Fruit fly (Drosophila melanogaster) whole organism, larva: Measurements from ENCODE around the gene Smn.

ENCODE experiments used
- noc ChIP-seq: fragments of 200-800 bp; sonication (Bioruptor generic); optimal IDR thresholded peaks from 3 replicates; lab custom pipeline; 2019; ENCODE audit warnings: missing biosample characterization, mild to moderate bottlenecking, missing genetic modification characterization, moderate library complexity

Gene Smn

dm6 chr3L:16580049-16580448, 1.3 kb downstream of the Smn start, which contains the start of gene nxf2:
Gene nxf2, minus strand, starts transcription at chr3L:16580306.
- TF ChIP-seq noc (tag; lab: Kevin White, UChicago) = no peak

- TF ChIP-seq noc (tag; lab: Kevin White, UChicago) = peak; percentile 36
These were observed 6.9 kb downstream of the Smn start, which contains the start of gene mbf1 for dm6 chr3L:16574307-16574946. Gene mbf1, plus strand, starts transcription at chr3L:16574436.

DNA sequence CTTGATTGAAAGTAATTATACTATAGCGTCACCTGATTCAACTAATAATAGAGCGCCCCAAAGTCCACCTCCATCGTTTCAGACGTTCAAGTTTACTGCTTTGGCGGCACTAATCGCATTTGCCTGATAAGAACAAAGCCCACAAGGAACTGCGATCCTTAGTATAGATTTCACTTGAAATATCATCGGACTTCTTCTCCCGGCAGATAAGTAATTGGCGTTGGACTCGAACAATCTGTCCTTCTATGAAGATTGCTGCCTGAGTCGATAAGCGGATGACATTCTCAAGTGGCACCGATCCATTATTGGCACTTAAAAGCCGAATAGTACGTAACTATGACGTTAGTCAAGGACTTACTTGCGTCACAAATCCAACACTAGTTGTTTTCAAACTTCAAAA, 8.1 kb downstream of the Smn start, which contains the start of gene Mipp1:
Mipp1 (minus strand) TSS at position 101 of the 400 bp plus-strand sequence.
- TF ChIP-seq noc (tag; lab: Kevin White, UChicago) = peak; percentile 19

- no peak for TF ChIP-seq noc (tag; lab: Kevin White, UChicago)
These were observed 9.1 kb downstream of the Smn start for dm6 chr3L:16572208-16572607.

- no peak for TF ChIP-seq noc (tag; lab: Kevin White, UChicago)
These were observed 9.6 kb downstream of the Smn start for dm6 chr3L:16571739-16572063.

DNA sequence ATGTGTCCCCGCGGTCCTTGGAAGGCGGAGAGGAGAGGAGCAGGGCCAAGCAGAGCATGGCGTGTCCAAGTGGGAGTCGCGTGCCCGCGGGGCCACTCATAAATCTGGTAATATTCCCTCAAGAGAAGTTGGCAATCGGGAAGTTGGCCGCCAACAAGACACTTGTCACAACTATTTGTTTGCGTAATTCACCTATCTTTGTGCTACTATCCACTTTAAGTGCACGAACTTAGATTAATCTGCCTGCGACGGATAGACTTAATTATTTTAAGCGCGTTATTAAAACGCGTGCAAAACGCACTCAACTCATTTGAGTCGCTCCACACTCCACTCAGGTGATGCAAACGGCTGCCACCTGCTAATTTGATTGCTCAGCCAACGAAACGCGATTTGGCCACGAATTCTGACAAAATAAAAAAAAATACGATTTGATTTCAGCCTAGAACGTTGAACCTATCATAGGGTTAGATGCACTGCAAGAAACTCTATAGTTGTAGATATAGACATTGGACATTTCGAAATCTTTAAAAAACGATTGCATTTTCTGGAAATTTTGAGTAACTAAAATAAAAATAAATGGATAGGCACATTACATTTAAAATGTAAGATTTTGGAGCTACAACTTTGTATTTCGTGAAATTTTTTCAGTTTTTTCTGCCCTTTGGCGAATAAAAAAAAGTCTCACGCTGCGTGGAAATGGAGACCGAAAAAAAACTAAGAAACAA, 10.2 kb downstream of the Smn start:
- no peak for TF ChIP-seq noc (tag; lab: Kevin White, UChicago)

- no peak for TF ChIP-seq noc (tag; lab: Kevin White, UChicago)
These were observed 11.9 kb downstream of the Smn start for dm6 chr3L:16569456-16569855.

DNA sequence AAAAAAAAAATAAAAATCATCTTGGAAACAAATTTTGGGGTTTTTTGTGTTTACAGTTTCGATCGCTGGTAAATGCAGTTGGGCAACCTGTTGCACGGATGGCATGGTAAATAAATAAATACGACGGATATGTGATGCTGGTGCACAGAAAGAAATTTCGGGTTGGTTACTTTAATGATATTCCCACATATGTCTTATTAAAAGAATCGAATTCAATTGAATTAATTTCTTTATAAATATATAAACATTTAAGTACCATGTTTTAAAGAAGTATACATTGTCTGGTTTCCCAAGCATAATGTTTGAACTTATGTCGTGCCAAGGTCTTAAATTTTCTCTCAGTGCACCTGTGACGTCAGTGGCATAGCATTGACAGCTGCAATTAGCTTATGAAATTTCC, 13.9 kb downstream of the Smn start:
- TF ChIP-seq noc (tag; lab: Kevin White, UChicago) = no peak

DNA sequence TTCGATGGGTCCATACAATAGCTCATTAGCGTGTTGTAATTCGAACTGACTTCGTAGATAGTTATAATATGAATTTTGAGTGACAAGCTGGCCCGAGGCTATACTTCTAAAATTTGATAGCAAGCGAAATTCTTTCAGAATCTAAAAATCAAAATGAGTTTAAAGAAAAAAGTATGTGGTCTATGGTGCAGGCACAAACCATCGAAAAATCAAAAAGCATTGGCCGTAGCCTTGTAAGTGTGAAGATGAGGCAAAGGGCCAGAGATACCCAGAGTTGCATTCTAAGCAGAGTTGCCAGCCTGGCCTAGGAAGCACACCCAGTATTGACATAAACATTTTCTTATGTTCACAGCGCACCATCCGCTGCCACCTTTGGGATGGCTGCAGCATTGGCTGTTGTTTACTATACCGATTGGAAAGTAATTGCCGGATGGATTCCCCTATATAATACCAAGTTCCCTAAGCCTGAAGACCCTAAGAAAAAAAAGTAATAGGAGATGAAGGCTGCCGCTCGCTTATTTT, 14.6 kb downstream of the Smn start, which contains the start of gene UQCR-6.4L:
UQCR-6.4L (plus strand) TSS at position 51 of the 522 bp plus-strand sequence.
- no peak for TF ChIP-seq noc (tag; lab: Kevin White, UChicago)

DNA sequence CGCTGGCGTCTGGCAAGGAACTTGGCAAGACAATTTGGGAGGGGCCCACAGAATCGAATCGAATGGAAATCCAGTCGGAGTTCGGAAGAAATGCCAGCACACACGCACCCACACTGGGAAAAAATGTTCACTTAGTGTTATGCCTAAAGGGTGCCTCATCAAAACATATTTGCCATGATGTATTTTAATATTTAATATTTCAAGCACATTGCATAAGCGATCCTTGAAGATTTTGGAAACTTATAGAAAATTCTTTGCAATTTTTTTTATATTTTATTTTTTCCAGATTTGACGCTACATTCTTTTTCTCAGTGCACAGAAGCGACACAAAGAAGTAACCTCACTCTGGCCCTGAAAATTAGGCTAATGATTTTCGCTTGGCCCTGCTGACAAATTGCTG, 15.3 kb downstream of the Smn start:
- no peak for TF ChIP-seq noc (tag; lab: Kevin White, UChicago)

- no peak for TF ChIP-seq noc (tag; lab: Kevin White, UChicago)
These were observed 18.0 kb downstream of the Smn start for dm6 chr3L:16563361-16563760.

- no peak for TF ChIP-seq noc (tag; lab: Kevin White, UChicago)
These were observed 24.8 kb downstream of the Smn start, which contains the start of gene CG4229 for dm6 chr3L:16556523-16556922. Gene CG4229, plus strand, starts transcription at chr3L:16556823.

- TF ChIP-seq noc (tag; lab: Kevin White, UChicago) = no peak
These were observed 35.2 kb downstream of the Smn start for dm6 chr3L:16546159-16546558.

DNA sequence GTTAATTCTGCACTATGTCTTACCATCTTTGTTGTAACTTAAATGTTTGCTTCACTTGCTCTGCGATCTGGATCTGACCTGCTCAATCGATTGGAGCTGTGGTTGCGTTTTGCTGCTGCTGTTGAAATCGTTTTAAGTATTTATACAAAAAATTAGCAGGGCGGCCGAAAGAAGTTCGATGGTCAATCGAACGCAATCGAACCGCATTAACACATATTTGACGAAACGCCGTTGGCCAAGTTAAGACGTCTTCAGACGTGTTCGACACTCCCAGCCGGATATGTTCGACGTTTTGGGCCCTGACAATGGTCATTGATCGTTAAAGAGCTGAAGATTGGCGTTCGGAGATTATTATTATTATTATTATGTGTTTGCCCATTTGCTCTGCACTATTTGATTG, 35.8 kb downstream of the Smn start, which contains the start of gene CG13033:
CG13033 (minus strand) TSS at position 118 of the 400 bp plus-strand sequence.
- no peak for TF ChIP-seq noc (tag; lab: Kevin White, UChicago)

DNA sequence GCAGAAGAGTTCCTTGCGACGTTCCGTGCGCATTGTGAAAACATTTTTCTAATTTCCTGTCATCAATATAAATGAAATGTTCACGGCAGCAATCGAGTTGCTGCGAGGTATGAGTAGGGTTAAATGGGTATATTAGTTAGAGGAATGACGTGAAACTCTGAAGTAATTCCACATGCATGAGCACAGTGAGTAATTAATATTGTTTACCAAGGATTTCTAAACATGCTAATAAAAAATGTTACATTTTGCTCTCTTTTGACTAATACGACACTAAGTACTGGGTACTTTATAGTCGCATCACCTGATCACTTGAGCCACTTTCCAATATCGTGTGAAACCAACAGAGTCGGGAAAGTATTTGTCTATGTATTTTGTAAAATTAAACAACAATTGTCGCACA, 37.1 kb downstream of the Smn start:
- no peak for TF ChIP-seq noc (tag; lab: Kevin White, UChicago)

DNA sequence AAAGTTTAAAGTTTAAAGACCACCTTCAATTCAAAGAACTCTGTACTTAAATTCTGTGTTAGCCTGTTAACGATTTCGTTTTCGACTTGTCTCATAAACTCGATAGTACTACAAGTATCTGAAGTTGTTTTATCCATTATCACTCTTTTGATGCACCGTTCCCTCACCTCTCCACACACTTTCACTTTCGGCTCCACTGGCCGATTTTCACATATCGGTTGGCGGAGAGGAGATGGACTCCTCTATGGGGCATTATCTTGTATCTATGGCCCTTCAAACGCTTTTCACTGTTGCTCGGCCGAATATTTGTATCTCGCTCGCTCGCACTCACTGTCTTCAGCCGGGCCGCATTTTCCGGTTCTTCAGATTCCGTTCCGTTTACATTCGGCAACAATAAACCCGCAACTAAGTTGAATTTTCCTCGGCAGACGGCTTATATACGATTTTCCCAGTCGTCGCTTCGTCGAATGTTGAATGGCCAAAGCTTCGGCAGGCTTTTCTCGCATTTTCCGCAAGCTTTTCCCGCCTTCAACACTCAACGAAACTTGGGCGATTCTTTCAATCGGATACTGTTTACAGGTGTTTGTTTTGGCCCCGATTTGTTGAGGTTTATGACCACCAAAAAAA, 38.2 kb downstream of the Smn start, which contains the start of gene CG43373:
CG43373 (minus strand) TSS at position 373 of the 627 bp plus-strand sequence.
- no peak for TF ChIP-seq noc (tag; lab: Kevin White, UChicago)
